Fruit fly (Drosophila melanogaster) whole organism, embryonic: ENCODE measurements around the gene p23.

Experiments
- CG10462 ChIP-seq: fragments of 200-800 bp; sonication (Bioruptor generic); optimal IDR thresholded peaks from 2 replicates; lab custom pipeline; 2016; ENCODE audit warnings: missing biosample characterization, missing genetic modification characterization
- CG10565 ChIP-seq: fragments of 200-800 bp; sonication (Bioruptor generic); optimal IDR thresholded peaks from 3 replicates; lab custom pipeline; 2016; ENCODE audit warnings: missing biosample characterization, mild to moderate bottlenecking, missing genetic modification characterization
- CG11560 ChIP-seq: fragments of 200-800 bp; sonication (Bioruptor generic); IDR thresholded peaks from 3 replicates; pipeline ENCODE4 v1.3.6; 2022; ENCODE audit warnings: missing biosample characterization, missing genetic modification characterization
- CG13287 ChIP-seq: fragments of 200-800 bp; sonication (Bioruptor generic); IDR thresholded peaks from 2 replicates; pipeline ENCODE4 v1.3.6; 2022; ENCODE audit warnings: missing biosample characterization, missing genetic modification characterization; ENCODE audit not compliant: partially characterized antibody
- CG15073 ChIP-seq: fragments of 200-800 bp; sonication (Bioruptor generic); optimal IDR thresholded peaks from 2 replicates; lab custom pipeline; 2016; ENCODE audit warnings: missing biosample characterization, missing genetic modification characterization
- CG1529 ChIP-seq: fragments of 200-800 bp; sonication (Bioruptor generic); optimal IDR thresholded peaks from 3 replicates; lab custom pipeline; 2018; ENCODE audit warnings: missing biosample characterization, missing genetic modification characterization
- CG1647 ChIP-seq: fragments of 200-800 bp; sonication (Bioruptor generic); optimal IDR thresholded peaks from 3 replicates; lab custom pipeline; 2016; ENCODE audit warnings: missing biosample characterization, missing genetic modification characterization
- CG17385 ChIP-seq: fragments of 200-800 bp; sonication (Bioruptor generic); optimal IDR thresholded peaks from 3 replicates; lab custom pipeline; 2018; ENCODE audit warnings: missing biosample characterization, mild to moderate bottlenecking, missing genetic modification characterization
- CG17612 ChIP-seq: fragments of 200-800 bp; sonication (Bioruptor generic); IDR thresholded peaks from 2 replicates; pipeline ENCODE4 v1.3.6; 2022; ENCODE audit warnings: missing biosample characterization, missing genetic modification characterization
- CG17829 ChIP-seq: fragments of 200-800 bp; optimal IDR thresholded peaks from 2 replicates; lab custom pipeline; 2019; ENCODE audit warnings: missing biosample characterization, mild to moderate bottlenecking, missing genetic modification characterization, moderate library complexity
- CG1792 ChIP-seq: fragments of 200-800 bp; sonication (Bioruptor generic); optimal IDR thresholded peaks from 2 replicates; lab custom pipeline; 2016; ENCODE audit warnings: missing biosample characterization, missing genetic modification characterization
- CG18476 ChIP-seq: fragments of 200-800 bp; sonication (Bioruptor generic); optimal IDR thresholded peaks from 2 replicates; lab custom pipeline; 2016; ENCODE audit warnings: missing biosample characterization, mild to moderate bottlenecking, missing genetic modification characterization
- CG18764 ChIP-seq: fragments of 200-800 bp; sonication (Bioruptor generic); optimal IDR thresholded peaks from 3 replicates; lab custom pipeline; 2016; ENCODE audit warnings: missing biosample characterization, missing genetic modification characterization
- CG2712 ChIP-seq: fragments of 200-800 bp; optimal IDR thresholded peaks from 3 replicates; lab custom pipeline; 2019; ENCODE audit warnings: missing biosample characterization, mild to moderate bottlenecking, missing genetic modification characterization, moderate library complexity
- CG3163 ChIP-seq: fragments of 200-800 bp; sonication (Bioruptor generic); optimal IDR thresholded peaks from 3 replicates; lab custom pipeline; 2016; ENCODE audit warnings: missing biosample characterization, missing genetic modification characterization
- CG3995 ChIP-seq: fragments of 200-800 bp; sonication (Bioruptor generic); optimal IDR thresholded peaks from 3 replicates; lab custom pipeline; 2016; ENCODE audit warnings: missing biosample characterization, missing genetic modification characterization
- CG42726 ChIP-seq: fragments of 200-800 bp; sonication (Bioruptor generic); IDR thresholded peaks from 2 replicates; pipeline ENCODE4 v1.3.6; 2022; ENCODE audit warnings: missing biosample characterization, missing genetic modification characterization; ENCODE audit not compliant: partially characterized antibody
- CG4328 ChIP-seq: fragments of 200-800 bp; sonication (Bioruptor generic); optimal IDR thresholded peaks from 3 replicates; lab custom pipeline; 2017; ENCODE audit warnings: missing biosample characterization, missing genetic modification reagents, missing genetic modification characterization
- CG6272 ChIP-seq: fragments of 200-800 bp; sonication (Bioruptor generic); IDR thresholded peaks from 2 replicates; pipeline ENCODE4 v1.3.6; 2022; ENCODE audit warnings: missing biosample characterization, missing genetic modification characterization
- CG7556 ChIP-seq: fragments of 200-800 bp; sonication (Bioruptor generic); optimal IDR thresholded peaks from 2 replicates; lab custom pipeline; 2017; ENCODE audit warnings: missing biosample characterization, mild to moderate bottlenecking, missing genetic modification characterization
- CG8388 ChIP-seq: fragments of 200-800 bp; sonication (Bioruptor generic); optimal IDR thresholded peaks from 2 replicates; lab custom pipeline; 2019; ENCODE audit warnings: missing biosample characterization, mild to moderate bottlenecking, missing genetic modification characterization, moderate library complexity
- Dad ChIP-seq: fragments of 200-800 bp; sonication (Bioruptor generic); optimal IDR thresholded peaks from 3 replicates; lab custom pipeline; 2016; ENCODE audit warnings: missing biosample characterization, missing genetic modification characterization
- Ets97D ChIP-seq: fragments of 200-800 bp; sonication (Bioruptor generic); optimal IDR thresholded peaks from 3 replicates; lab custom pipeline; 2016; ENCODE audit warnings: missing biosample characterization, missing genetic modification characterization
- HmgD ChIP-seq: fragments of 200-800 bp; sonication (Bioruptor generic); optimal IDR thresholded peaks from 3 replicates; lab custom pipeline; 2016; ENCODE audit warnings: missing biosample characterization, missing genetic modification characterization
- Hr51 ChIP-seq, 2 experiments: fragments of 200-800 bp; sonication (Bioruptor generic); optimal IDR thresholded peaks; 2 replicates in 1 of 2; 3 replicates in 1 of 2; lab custom pipeline; 2016 to 2018; ENCODE audit warnings: missing biosample characterization in 2 of 2, missing genetic modification characterization in 2 of 2, mild to moderate bottlenecking in 1 of 2, moderate library complexity in 1 of 2
- MTF-1 ChIP-seq: fragments of 200-800 bp; sonication (Bioruptor generic); optimal IDR thresholded peaks from 2 replicates; lab custom pipeline; 2018; ENCODE audit warnings: missing biosample characterization, mild to moderate bottlenecking, missing genetic modification characterization, borderline replicate concordance
- Mes4 ChIP-seq: fragments of 200-800 bp; sonication (Bioruptor generic); optimal IDR thresholded peaks from 2 replicates; lab custom pipeline; 2016; ENCODE audit warnings: missing biosample characterization, missing genetic modification characterization
- NK7.1 ChIP-seq: fragments of 200-800 bp; sonication (Bioruptor generic); optimal IDR thresholded peaks from 3 replicates; lab custom pipeline; 2016; ENCODE audit warnings: missing biosample characterization, missing genetic modification characterization
- Nf-YC ChIP-seq: fragments of 200-800 bp; optimal IDR thresholded peaks from 3 replicates; lab custom pipeline; 2019; ENCODE audit warnings: missing biosample characterization, mild to moderate bottlenecking, missing genetic modification characterization, moderate library complexity
- Pdp1 ChIP-seq, 2 experiments: fragments of 200-800 bp; sonication (Bioruptor generic); optimal IDR thresholded peaks; 3 replicates each; lab custom pipeline; 2016; ENCODE audit warnings: missing biosample characterization in 2 of 2, missing genetic modification characterization in 2 of 2, mild to moderate bottlenecking in 1 of 2, moderate library complexity in 1 of 2
- Sox102F ChIP-seq: fragments of 200-800 bp; sonication (Bioruptor generic); optimal IDR thresholded peaks from 2 replicates; lab custom pipeline; 2018; ENCODE audit warnings: missing biosample characterization, mild to moderate bottlenecking, missing genetic modification characterization, moderate library complexity
- Spps ChIP-seq: fragments of 200-800 bp; sonication (Bioruptor generic); optimal IDR thresholded peaks from 2 replicates; lab custom pipeline; 2018; ENCODE audit warnings: missing biosample characterization, mild to moderate bottlenecking, missing genetic modification characterization
- az2 ChIP-seq: fragments of 200-800 bp; sonication (Bioruptor generic); optimal IDR thresholded peaks from 3 replicates; lab custom pipeline; 2016; ENCODE audit warnings: missing biosample characterization, missing genetic modification characterization
- btn ChIP-seq: fragments of 200-800 bp; sonication (Bioruptor generic); optimal IDR thresholded peaks from 2 replicates; lab custom pipeline; 2016; ENCODE audit warnings: missing biosample characterization, missing genetic modification characterization
- crol ChIP-seq: fragments of 200-800 bp; sonication (Bioruptor generic); IDR thresholded peaks from 2 replicates; pipeline ENCODE4 v1.3.6; 2022; ENCODE audit warnings: missing biosample characterization, missing genetic modification characterization
- dan ChIP-seq: fragments of 200-800 bp; sonication (Bioruptor generic); IDR thresholded peaks from 2 replicates; pipeline ENCODE4 v1.3.6; 2022; ENCODE audit warnings: missing biosample characterization, missing genetic modification characterization
- esg ChIP-seq: fragments of 200-800 bp; sonication (Bioruptor generic); conservative IDR thresholded peaks from 2 replicates; pipeline ENCODE4 v1.3.6; 2022; ENCODE audit warnings: missing biosample characterization, missing genetic modification characterization
- gce ChIP-seq: fragments of 200-800 bp; sonication (Bioruptor generic); IDR thresholded peaks from 3 replicates; pipeline ENCODE4 v1.3.6; 2022; ENCODE audit warnings: missing biosample characterization, missing genetic modification characterization
- grau ChIP-seq: fragments of 200-800 bp; optimal IDR thresholded peaks from 3 replicates; lab custom pipeline; 2019; ENCODE audit warnings: missing biosample characterization, mild to moderate bottlenecking, missing genetic modification characterization, moderate library complexity
- grn ChIP-seq: fragments of 200-800 bp; sonication (Bioruptor generic); optimal IDR thresholded peaks from 3 replicates; lab custom pipeline; 2017; ENCODE audit warnings: missing biosample characterization, missing genetic modification characterization
- kah ChIP-seq: fragments of 200-800 bp; sonication (Bioruptor generic); optimal IDR thresholded peaks from 2 replicates; lab custom pipeline; 2018; ENCODE audit warnings: missing biosample characterization, mild to moderate bottlenecking, missing genetic modification characterization
- nerfin-1 ChIP-seq: fragments of 200-800 bp; sonication (Bioruptor generic); optimal IDR thresholded peaks from 3 replicates; lab custom pipeline; 2019; ENCODE audit warnings: missing biosample characterization, mild to moderate bottlenecking, missing genetic modification characterization, moderate library complexity
- otp ChIP-seq: fragments of 200-800 bp; sonication (Bioruptor generic); IDR thresholded peaks from 3 replicates; pipeline ENCODE4, ENCODE4 v1.3.6; 2022; ENCODE audit warnings: missing biosample characterization, missing genetic modification characterization
- pfk ChIP-seq: fragments of 200-800 bp; sonication (Bioruptor generic); optimal IDR thresholded peaks from 2 replicates; lab custom pipeline; 2018; ENCODE audit warnings: missing biosample characterization, mild to moderate bottlenecking, missing genetic modification characterization, moderate library complexity
- pnt ChIP-seq: fragments of 200-800 bp; sonication (Bioruptor generic); optimal IDR thresholded peaks from 3 replicates; lab custom pipeline; 2016; ENCODE audit warnings: missing biosample characterization, missing genetic modification characterization
- pzg ChIP-seq: fragments of 200-800 bp; sonication (Bioruptor generic); optimal IDR thresholded peaks from 3 replicates; lab custom pipeline; 2018; ENCODE audit warnings: missing biosample characterization, mild to moderate bottlenecking, missing genetic modification characterization, moderate library complexity
- schlank ChIP-seq: fragments of 200-800 bp; sonication (Bioruptor generic); optimal IDR thresholded peaks from 2 replicates; lab custom pipeline; 2018; ENCODE audit warnings: missing biosample characterization, mild to moderate bottlenecking, missing genetic modification characterization
- sens ChIP-seq: fragments of 200-800 bp; sonication (Bioruptor generic); peaks from one replicate; lab custom pipeline; 2016; ENCODE audit warnings: missing biosample characterization, missing genetic modification characterization
- stc ChIP-seq: fragments of 200-800 bp; sonication (Bioruptor generic); IDR thresholded peaks from 2 replicates; pipeline ENCODE4 v1.3.6; 2022; ENCODE audit warnings: missing biosample characterization, missing genetic modification characterization
- tll ChIP-seq, 2 experiments: fragments of 200-800 bp in 1 of 2; fragments of >200 bp in 1 of 2; sonication (Bioruptor generic) in 1 of 2; optimal IDR thresholded peaks; 2 replicates each; lab custom pipeline; 2017 to 2019; ENCODE audit warnings: missing biosample characterization in 2 of 2, missing genetic modification characterization in 2 of 2, mild to moderate bottlenecking in 1 of 2, moderate library complexity in 1 of 2
- z ChIP-seq: fragments of 200-800 bp; sonication (Bioruptor generic); IDR thresholded peaks from 3 replicates; pipeline ENCODE4 v1.3.6; 2022; ENCODE audit warnings: missing biosample characterization, missing genetic modification characterization

Gene p23

dm6 chr3R:9702567-9702966 is 24.8 kb downstream of the p23 start (continued):
- TF ChIP-seq CG3995 (GFP tag; lab: Kevin White, UChicago) (peak; percentile 56), nerfin-1 (tag; lab: Kevin White, UChicago) (peak; percentile 77), CG1647 (GFP tag; lab: Kevin White, UChicago) (peak; percentile 78), CG6272 (GFP tag; lab: Robert Waterston, UW) (peak; percentile 82), MTF-1 (GFP tag; lab: Kevin White, UChicago) (peak; percentile 78), pnt (GFP tag; lab: Kevin White, UChicago) (peak; percentile 73), CG18764 (GFP tag; lab: Kevin White, UChicago) (peak; percentile 86), CG13287 (GFP tag; lab: Robert Waterston, UW) (no peak), sens (peak; percentile 98), CG8388 (GFP tag; lab: Kevin White, UChicago) (peak; percentile 88), btn (GFP tag; lab: Kevin White, UChicago) (peak; percentile 46), crol (no peak), tll (GFP tag; optimal IDR thresholded peaks at IDR 0.05; lab: Kevin White, UChicago) (peak in 1 of 2 experiments; percentile 86), gce (GFP tag; lab: Robert Waterston, UW) (no peak), CG3163 (GFP tag; lab: Kevin White, UChicago) (peak; percentile 31), Ets97D (GFP tag; lab: Kevin White, UChicago) (peak; percentile 69), grau (tag; lab: Kevin White, UChicago) (peak; percentile 91), esg (GFP tag; lab: Robert Waterston, UW) (no peak), CG18476 (GFP tag; lab: Kevin White, UChicago) (peak; percentile 85), otp (GFP tag; lab: Robert Waterston, UW) (no peak), CG17385 (peak; percentile 88), Pdp1 (GFP tag; optimal IDR thresholded peaks at IDR 0.05; lab: Kevin White, UChicago) (peak; percentile 83 to 84), schlank (tag; lab: Kevin White, UChicago) (peak; percentile 82), Nf-YC (tag; lab: Kevin White, UChicago) (peak; percentile 27), pzg (GFP tag; lab: Kevin White, UChicago) (peak; percentile 6), CG17829 (peak; percentile 86), CG7556 (GFP tag; lab: Kevin White, UChicago) (peak; percentile 82), dan (no peak), CG4328 (GFP tag; lab: Kevin White, UChicago) (peak; percentile 55), az2 (GFP tag; lab: Kevin White, UChicago) (peak; percentile 89), CG2712 (tag; lab: Kevin White, UChicago) (peak; percentile 91), CG1792 (GFP tag; lab: Kevin White, UChicago) (peak; percentile 71), CG15073 (GFP tag; lab: Kevin White, UChicago) (peak; percentile 55), CG10462 (peak; percentile 70), z (GFP tag; lab: Robert Waterston, UW) (no peak), Hr51 (GFP tag; optimal IDR thresholded peaks at IDR 0.05; lab: Kevin White, UChicago) (peak; percentile 71 to 93), kah (GFP tag; lab: Kevin White, UChicago) (peak; percentile 58), Sox102F (GFP tag; lab: Kevin White, UChicago) (peak; percentile 90), NK7.1 (GFP tag; lab: Kevin White, UChicago) (peak; percentile 82), Mes4 (GFP tag; lab: Kevin White, UChicago) (peak; percentile 72), pfk (GFP tag; lab: Kevin White, UChicago) (no peak), CG11560 (no peak), Spps (tag; lab: Kevin White, UChicago) (peak; percentile 61), CG10565 (peak; percentile 55), CG1529 (GFP tag; lab: Kevin White, UChicago) (peak; percentile 85), CG17612 (GFP tag; lab: Robert Waterston, UW) (no peak), stc (GFP tag; lab: Robert Waterston, UW) (no peak), CG42726 (GFP tag; lab: Robert Waterston, UW) (no peak), Dad (peak; percentile 71), HmgD (GFP tag; lab: Kevin White, UChicago) (peak; percentile 44), grn (GFP tag; lab: Kevin White, UChicago) (peak; percentile 50)
